Worm (Caenorhabditis elegans) whole organism, mixed stage, embryonic: Measurements from ENCODE around the gene fbxb-107.
A peak's percentile ranks its signal among the peaks of the same experiment; 100 is the strongest.

Experiments used
- M03D4.4 ChIP-seq: sonication (generic microtip); optimal IDR thresholded peaks from 2 replicates; lab custom pipeline; 2017; ENCODE audit warnings: mild to moderate bottlenecking, missing genetic modification characterization, missing compliant biosample characterization
- bed-3 ChIP-seq: fragments of 200-800 bp; sonication (Bioruptor generic); optimal IDR thresholded peaks from 3 replicates; lab custom pipeline; 2018; ENCODE audit warnings: mild to moderate bottlenecking, missing genetic modification characterization, moderate library complexity, missing compliant biosample characterization
- blmp-1 ChIP-seq: fragments of 150-350 bp; optimal IDR thresholded peaks from 2 replicates; lab custom pipeline; 2014; ENCODE audit warnings: missing biosample characterization, missing genetic modification characterization
- ceh-39 ChIP-seq: fragments of 150-350 bp; optimal IDR thresholded peaks from 2 replicates; lab custom pipeline; 2014; ENCODE audit warnings: missing biosample characterization, missing genetic modification characterization
- ceh-43 ChIP-seq: fragments of 200-800 bp; sonication (Bioruptor generic); optimal IDR thresholded peaks from 2 replicates; lab custom pipeline; 2018; ENCODE audit warnings: mild to moderate bottlenecking, missing genetic modification characterization, moderate library complexity, missing compliant biosample characterization
- ces-1 ChIP-seq: fragments of 150-350 bp; optimal IDR thresholded peaks from 2 replicates; lab custom pipeline; 2014; ENCODE audit warnings: missing biosample characterization, missing genetic modification reagents, missing genetic modification characterization
- cnd-1 ChIP-seq: fragments of 200-800 bp; sonication (Bioruptor generic); optimal IDR thresholded peaks from 2 replicates; lab custom pipeline; 2018; ENCODE audit warnings: mild to moderate bottlenecking, missing genetic modification characterization, missing compliant biosample characterization
- drap-1 ChIP-seq: fragments of 200-800 bp; sonication (Bioruptor generic); optimal IDR thresholded peaks from 3 replicates; lab custom pipeline; 2018; ENCODE audit warnings: mild to moderate bottlenecking, missing genetic modification characterization, missing compliant biosample characterization
- elt-1 ChIP-seq: sonication (generic microtip); optimal IDR thresholded peaks from 2 replicates; lab custom pipeline; 2017; ENCODE audit warnings: missing genetic modification characterization, mild to moderate bottlenecking, missing compliant biosample characterization, antibody characterized with exemption, moderate library complexity, borderline replicate concordance; ENCODE audit not compliant: insufficient read depth
- elt-3 ChIP-seq: fragments of 150-350 bp; optimal IDR thresholded peaks from 2 replicates; lab custom pipeline; 2014; ENCODE audit warnings: missing biosample characterization, missing genetic modification characterization
- flh-1 ChIP-seq: fragments of 200-800 bp; sonication (Bioruptor generic); optimal IDR thresholded peaks from 2 replicates; lab custom pipeline; 2018; ENCODE audit warnings: mild to moderate bottlenecking, missing genetic modification characterization, moderate library complexity, missing compliant biosample characterization
- ham-2 ChIP-seq: fragments of 200-800 bp; sonication (Bioruptor generic); optimal IDR thresholded peaks from 2 replicates; lab custom pipeline; 2018; ENCODE audit warnings: mild to moderate bottlenecking, missing genetic modification characterization, missing compliant biosample characterization
- hlh-1 ChIP-seq: fragments of 150-350 bp; optimal IDR thresholded peaks from 2 replicates; lab custom pipeline; 2014; ENCODE audit warnings: missing biosample characterization, missing genetic modification reagents, missing genetic modification characterization
- lin-13 ChIP-seq: fragments of 150-350 bp; optimal IDR thresholded peaks from 2 replicates; lab custom pipeline; 2014; ENCODE audit warnings: missing biosample characterization, missing genetic modification characterization
- lin-32 ChIP-seq: fragments of 200-800 bp; sonication (Bioruptor generic); optimal IDR thresholded peaks from 2 replicates; lab custom pipeline; 2018; ENCODE audit warnings: mild to moderate bottlenecking, missing genetic modification characterization, missing compliant biosample characterization
- mab-5 ChIP-seq: fragments of 150-350 bp; optimal IDR thresholded peaks from 2 replicates; lab custom pipeline; 2014; ENCODE audit warnings: missing biosample characterization, missing genetic modification characterization
- mep-1 ChIP-seq: fragments of 150-350 bp; optimal IDR thresholded peaks from 2 replicates; lab custom pipeline; 2017; ENCODE audit warnings: missing biosample characterization, missing genetic modification reagents, missing genetic modification characterization, inconsistent platforms
- nhr-12 ChIP-seq: fragments of 150-350 bp; optimal IDR thresholded peaks from 2 replicates; lab custom pipeline; 2014; ENCODE audit warnings: missing biosample characterization, missing genetic modification characterization
- nhr-2 ChIP-seq: fragments of 150-350 bp; optimal IDR thresholded peaks from 2 replicates; lab custom pipeline; 2014; ENCODE audit warnings: missing biosample characterization, missing genetic modification characterization
- nhr-237 ChIP-seq: fragments of 150-350 bp; optimal IDR thresholded peaks from 2 replicates; lab custom pipeline; 2014; ENCODE audit warnings: missing biosample characterization, missing genetic modification characterization
- nhr-28 ChIP-seq: fragments of 150-350 bp; optimal IDR thresholded peaks from 2 replicates; lab custom pipeline; 2014; ENCODE audit warnings: missing biosample characterization, missing genetic modification characterization
- nhr-76 ChIP-seq: sonication (generic microtip); optimal IDR thresholded peaks from 2 replicates; lab custom pipeline; 2017; ENCODE audit warnings: missing biosample characterization, missing genetic modification characterization
- pha-4 ChIP-seq: fragments of 150-350 bp; optimal IDR thresholded peaks from 2 replicates; lab custom pipeline; 2018; ENCODE audit warnings: missing biosample characterization, missing genetic modification reagents, missing genetic modification characterization
- sem-2 ChIP-seq: fragments of 200-800 bp; sonication (Bioruptor generic); optimal IDR thresholded peaks from 2 replicates; lab custom pipeline; 2018; ENCODE audit warnings: mild to moderate bottlenecking, missing genetic modification characterization, missing compliant biosample characterization
- snpc-4 ChIP-seq: fragments of 150-350 bp; optimal IDR thresholded peaks from 2 replicates; lab custom pipeline; 2014; ENCODE audit warnings: missing biosample characterization, missing genetic modification characterization
- sptf-1 ChIP-seq: sonication (generic microtip); optimal IDR thresholded peaks from 2 replicates; lab custom pipeline; 2017; ENCODE audit warnings: mild to moderate bottlenecking, missing genetic modification characterization, moderate library complexity, missing compliant biosample characterization
- unc-120 ChIP-seq: sonication (generic microtip); optimal IDR thresholded peaks from 2 replicates; lab custom pipeline; 2017; ENCODE audit warnings: missing genetic modification characterization, missing compliant biosample characterization; ENCODE audit not compliant: poor library complexity, severe bottlenecking
- unc-39 ChIP-seq: fragments of 150-350 bp; optimal IDR thresholded peaks from 2 replicates; lab custom pipeline; 2014; ENCODE audit warnings: missing biosample characterization, missing genetic modification characterization
- zip-8 ChIP-seq: fragments of 150-350 bp; optimal IDR thresholded peaks from 2 replicates; lab custom pipeline; 2014; ENCODE audit warnings: missing biosample characterization, missing genetic modification characterization
- ztf-11 ChIP-seq: fragments of 150-350 bp; optimal IDR thresholded peaks from 2 replicates; lab custom pipeline; 2014; ENCODE audit warnings: missing biosample characterization, missing genetic modification characterization

Gene fbxb-107

ce11 chrII:2730647-2731046 is 27.9 kb upstream of the fbxb-107 start:
- TF ChIP-seq ces-1 (GFP tag; lab: Kevin White, UChicago) (peak; percentile 28), nhr-12 (tag; lab: Kevin White, UChicago) (no peak)

ce11 chrII:2734266-2734665 is 24.3 kb upstream of the fbxb-107 start:
- no peak for TF ChIP-seq mep-1 (tag; lab: Kevin White, UChicago)
- TF ChIP-seq sem-2 = no peak
- no peak for TF ChIP-seq M03D4.4 (tag; lab: Kevin White, UChicago)
- TF ChIP-seq bed-3 (GFP tag; lab: Kevin White, UChicago) = no peak
- TF ChIP-seq flh-1 (GFP tag; lab: Kevin White, UChicago) = no peak
- TF ChIP-seq lin-32 (GFP tag; lab: Kevin White, UChicago) = no peak
- TF ChIP-seq unc-120 = no peak
- no peak for TF ChIP-seq nhr-12 (tag; lab: Kevin White, UChicago)
- no peak for TF ChIP-seq unc-39 (tag; lab: Kevin White, UChicago)
- no peak for TF ChIP-seq hlh-1 (tag; lab: Kevin White, UChicago)
- no peak for TF ChIP-seq nhr-28 (tag; lab: Kevin White, UChicago)
- no peak for TF ChIP-seq ces-1 (GFP tag; lab: Kevin White, UChicago)
- TF ChIP-seq blmp-1 = no peak
- no peak for TF ChIP-seq nhr-76 (tag; lab: Kevin White, UChicago)
- no peak for TF ChIP-seq ceh-43 (GFP tag; lab: Kevin White, UChicago)
- no peak for TF ChIP-seq drap-1 (GFP tag; lab: Kevin White, UChicago)
- no peak for TF ChIP-seq nhr-237 (tag; lab: Kevin White, UChicago)
- TF ChIP-seq zip-8 = no peak
- TF ChIP-seq nhr-2 = no peak
- no peak for TF ChIP-seq pha-4 (tag; lab: Kevin White, UChicago)

ce11 chrII:2734735-2735134 is 23.8 kb upstream of the fbxb-107 start:
- no peak for TF ChIP-seq flh-1 (GFP tag; lab: Kevin White, UChicago)
- TF ChIP-seq sptf-1 = peak; percentile 4
- no peak for TF ChIP-seq ham-2 (GFP tag; lab: Kevin White, UChicago)
- TF ChIP-seq mep-1 (tag; lab: Kevin White, UChicago) = peak; percentile 16
- no peak for TF ChIP-seq blmp-1
- no peak for TF ChIP-seq snpc-4 (tag; lab: Kevin White, UChicago)
- TF ChIP-seq lin-32 (GFP tag; lab: Kevin White, UChicago) = no peak
- TF ChIP-seq nhr-28 (tag; lab: Kevin White, UChicago) = no peak
- TF ChIP-seq elt-1 (tag; lab: Kevin White, UChicago) = no peak
- TF ChIP-seq ceh-39 (tag; lab: Kevin White, UChicago) = no peak

- TF ChIP-seq elt-3 (tag; lab: Kevin White, UChicago) (no peak), lin-13 (tag; lab: Kevin White, UChicago) (no peak), nhr-76 (tag; lab: Kevin White, UChicago) (no peak), lin-32 (GFP tag; lab: Kevin White, UChicago) (no peak), unc-39 (tag; lab: Kevin White, UChicago) (no peak), cnd-1 (tag; lab: Kevin White, UChicago) (no peak), mab-5 (tag; lab: Kevin White, UChicago) (no peak), ham-2 (GFP tag; lab: Kevin White, UChicago) (no peak), M03D4.4 (tag; lab: Kevin White, UChicago) (no peak), drap-1 (GFP tag; lab: Kevin White, UChicago) (no peak), ceh-43 (GFP tag; lab: Kevin White, UChicago) (no peak), sem-2 (no peak), blmp-1 (no peak), nhr-28 (tag; lab: Kevin White, UChicago) (no peak), ztf-11 (tag; lab: Kevin White, UChicago) (no peak), nhr-12 (tag; lab: Kevin White, UChicago) (no peak), mep-1 (tag; lab: Kevin White, UChicago) (no peak)
Observed at ce11 chrII:2735192-2735591, 23.4 kb upstream of the fbxb-107 start, which contains the start of gene wdr-31. wdr-31 (minus strand) TSS chrII:2735292.

- no peak for TF ChIP-seq cnd-1 (tag; lab: Kevin White, UChicago)
- no peak for TF ChIP-seq ztf-11 (tag; lab: Kevin White, UChicago)
- no peak for TF ChIP-seq pha-4 (tag; lab: Kevin White, UChicago)
- TF ChIP-seq snpc-4 (tag; lab: Kevin White, UChicago) = no peak
- TF ChIP-seq flh-1 (GFP tag; lab: Kevin White, UChicago) = no peak
- TF ChIP-seq nhr-76 (tag; lab: Kevin White, UChicago) = no peak
- no peak for TF ChIP-seq mab-5 (tag; lab: Kevin White, UChicago)
- TF ChIP-seq zip-8 = no peak
- no peak for TF ChIP-seq lin-13 (tag; lab: Kevin White, UChicago)
- no peak for TF ChIP-seq lin-32 (GFP tag; lab: Kevin White, UChicago)
- no peak for TF ChIP-seq unc-120
- no peak for TF ChIP-seq bed-3 (GFP tag; lab: Kevin White, UChicago)
Observed at ce11 chrII:2735644-2736043, 22.9 kb upstream of the fbxb-107 start.
